Worm (Caenorhabditis elegans) whole organism, midembryonic: ENCODE data around the gene C49H3.4.

ENCODE experiments used
- T22C8.4 ChIP-seq: fragments of 200-800 bp; sonication (Bioruptor generic); IDR thresholded peaks from 2 replicates; pipeline ENCODE4 v1.3.6; 2022; ENCODE audit warnings: missing genetic modification characterization, missing compliant biosample characterization
- cog-1 ChIP-seq: sonication (generic microtip); optimal IDR thresholded peaks from 2 replicates; lab custom pipeline; 2016; ENCODE audit warnings: missing genetic modification characterization, missing compliant biosample characterization
- flt-1 ChIP-seq: fragments of 200-800 bp; sonication (Bioruptor generic); IDR thresholded peaks from 2 replicates; pipeline ENCODE4 v1.3.6; 2022; ENCODE audit warnings: missing genetic modification characterization, missing compliant biosample characterization
- klf-2 ChIP-seq: fragments of 200-800 bp; sonication (Bioruptor generic); conservative IDR thresholded peaks from 2 replicates; pipeline ENCODE4 v1.3.6; 2022; ENCODE audit warnings: missing genetic modification reagents, missing genetic modification characterization, missing compliant biosample characterization
- med-1 ChIP-seq: sonication (generic microtip); optimal IDR thresholded peaks from 2 replicates; lab custom pipeline; 2017; ENCODE audit warnings: missing genetic modification characterization, mild to moderate bottlenecking, missing compliant biosample characterization, antibody characterized with exemption, missing genetic modification reagents; ENCODE audit not compliant: insufficient read depth
- ref-1 ChIP-seq: fragments of 200-800 bp; sonication (Bioruptor generic); conservative IDR thresholded peaks from 2 replicates; pipeline ENCODE4 v1.3.6; 2022; ENCODE audit warnings: missing genetic modification reagents, missing genetic modification characterization, missing compliant biosample characterization
- tab-1 ChIP-seq: fragments of 200-800 bp; sonication (Bioruptor generic); IDR thresholded peaks from 2 replicates; pipeline ENCODE4 v1.3.6; 2022; ENCODE audit warnings: missing genetic modification characterization, missing compliant biosample characterization
- ztf-23 ChIP-seq: fragments of 200-800 bp; sonication (Bioruptor generic); IDR thresholded peaks from 2 replicates; pipeline ENCODE4 v1.3.6; 2022; ENCODE audit warnings: missing genetic modification reagents, missing genetic modification characterization, missing compliant biosample characterization
- ztf-29 ChIP-seq: fragments of 200-800 bp; sonication (Bioruptor generic); IDR thresholded peaks from 2 replicates; pipeline ENCODE4 v1.3.6; 2022; ENCODE audit warnings: missing genetic modification reagents, missing genetic modification characterization, missing compliant biosample characterization

The C49H3.4 gene

DNA sequence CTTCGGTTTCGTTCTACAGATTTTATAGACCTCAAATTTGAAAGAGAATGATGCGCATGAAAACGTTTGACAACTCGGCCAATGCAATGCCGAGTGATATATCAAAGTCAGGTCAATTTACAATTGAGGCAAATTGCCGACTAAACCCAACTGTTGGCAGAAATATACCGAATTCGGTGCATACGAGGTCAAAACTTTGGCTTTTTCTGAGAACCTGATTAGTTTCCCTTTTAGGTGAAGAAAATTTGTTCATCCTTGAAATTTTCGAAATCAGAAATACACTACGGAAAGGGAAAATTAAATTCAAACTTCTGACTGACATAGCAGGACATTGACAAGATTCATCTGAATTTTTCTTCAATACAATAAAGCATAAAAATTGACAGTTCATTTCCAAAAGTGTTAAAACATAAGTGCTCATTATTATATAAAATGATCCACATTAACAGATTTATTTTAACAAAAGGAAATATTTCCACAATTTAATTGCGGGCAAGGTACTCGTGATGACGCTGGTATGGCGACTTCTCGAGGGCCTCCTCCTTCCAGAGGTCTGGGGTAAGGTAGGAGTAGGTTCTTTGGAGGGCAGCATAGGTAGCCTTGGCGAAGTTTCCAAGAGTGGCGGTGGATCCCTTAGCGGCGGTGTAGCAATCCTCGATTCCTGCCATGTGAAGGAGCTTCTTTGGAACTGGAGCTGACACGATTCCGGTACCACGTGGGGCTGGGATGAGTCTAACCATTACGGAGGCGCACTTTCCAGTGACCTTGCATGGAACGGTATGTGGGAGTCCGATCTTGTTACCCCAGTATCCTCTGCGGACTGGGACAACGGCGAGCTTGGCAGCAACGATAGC, 10.1 kb downstream of the C49H3.4 start:
- TF ChIP-seq flt-1 (GFP tag; lab: Robert Waterston, UW) (no peak), ztf-29 (GFP tag; lab: Robert Waterston, UW) (no peak), tab-1 (GFP tag; lab: Robert Waterston, UW) (no peak), klf-2 (GFP tag; lab: Robert Waterston, UW) (no peak), cog-1 (no peak), ztf-23 (GFP tag; lab: Robert Waterston, UW) (no peak), ref-1 (GFP tag; lab: Robert Waterston, UW) (no peak), T22C8.4 (no peak), med-1 (GFP tag; lab: Kevin White, UChicago) (no peak)

DNA sequence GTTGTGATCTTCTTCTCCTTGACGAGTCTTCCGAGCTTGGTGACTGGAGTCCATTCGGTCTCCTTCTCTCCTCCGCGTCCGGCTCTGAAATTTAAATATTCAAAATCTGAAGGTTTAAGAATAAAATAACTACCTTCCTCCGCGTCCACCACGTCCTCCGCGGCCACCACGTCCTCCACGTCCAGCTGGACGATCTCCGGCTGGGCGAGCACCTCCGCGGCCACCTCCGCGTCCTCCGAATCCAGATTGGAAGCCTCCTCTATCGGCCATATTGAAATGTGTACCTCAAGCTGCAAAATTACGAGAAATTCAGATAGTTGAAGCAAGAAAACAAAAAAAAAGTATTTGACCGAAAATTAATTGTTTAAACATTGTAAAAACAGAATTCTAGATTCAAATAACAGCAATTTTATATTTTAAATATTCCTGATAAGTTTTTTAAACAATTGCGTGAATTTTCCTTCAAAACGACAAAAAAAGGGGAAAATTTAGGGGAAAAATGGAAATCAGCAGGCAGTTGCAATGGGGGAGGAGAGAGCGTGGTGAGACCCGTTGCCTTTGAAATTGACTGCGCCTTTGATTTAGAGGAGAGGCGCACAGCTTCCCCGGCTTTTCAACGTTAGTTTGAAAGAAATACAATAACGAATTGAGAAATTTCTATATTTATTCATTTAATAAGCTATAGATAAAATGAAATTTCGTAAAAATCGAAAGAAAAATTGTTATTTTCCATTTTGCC, 11.2 kb downstream of the C49H3.4 start, which contains the start of gene rps-2:
Gene rps-2, minus strand, starts transcription at position 290 of the 739 bp plus-strand sequence.
- TF ChIP-seq cog-1 (no peak), ztf-29 (GFP tag; lab: Robert Waterston, UW) (no peak), klf-2 (GFP tag; lab: Robert Waterston, UW) (no peak), ref-1 (GFP tag; lab: Robert Waterston, UW) (no peak), tab-1 (GFP tag; lab: Robert Waterston, UW) (no peak), med-1 (GFP tag; lab: Kevin White, UChicago) (no peak), flt-1 (GFP tag; lab: Robert Waterston, UW) (no peak), ztf-23 (GFP tag; lab: Robert Waterston, UW) (no peak), T22C8.4 (no peak)

- TF ChIP-seq tab-1 (GFP tag; lab: Robert Waterston, UW), result no peak
- TF ChIP-seq flt-1 (GFP tag; lab: Robert Waterston, UW), result no peak
- TF ChIP-seq ztf-29 (GFP tag; lab: Robert Waterston, UW), result no peak
- TF ChIP-seq T22C8.4, result no peak
- no peak for TF ChIP-seq med-1 (GFP tag; lab: Kevin White, UChicago)
- no peak for TF ChIP-seq ref-1 (GFP tag; lab: Robert Waterston, UW)
- no peak for TF ChIP-seq klf-2 (GFP tag; lab: Robert Waterston, UW)
- no peak for TF ChIP-seq cog-1
- no peak for TF ChIP-seq ztf-23 (GFP tag; lab: Robert Waterston, UW)
Observed at ce11 chrIV:7927218-7927617, 12.1 kb downstream of the C49H3.4 start, which contains the start of gene C49H3.12. Gene C49H3.12, minus strand, starts transcription at chrIV:7927318.

- TF ChIP-seq T22C8.4 (no peak), cog-1 (no peak), klf-2 (GFP tag; lab: Robert Waterston, UW) (no peak), tab-1 (GFP tag; lab: Robert Waterston, UW) (no peak), med-1 (GFP tag; lab: Kevin White, UChicago) (no peak), ref-1 (GFP tag; lab: Robert Waterston, UW) (no peak), ztf-29 (GFP tag; lab: Robert Waterston, UW) (no peak), flt-1 (GFP tag; lab: Robert Waterston, UW) (no peak), ztf-23 (GFP tag; lab: Robert Waterston, UW) (no peak)
Observed at ce11 chrIV:7927852-7928251, 12.8 kb downstream of the C49H3.4 start, which contains the start of gene gcy-8. Gene gcy-8, plus strand, starts transcription at chrIV:7928152.

- TF ChIP-seq ztf-23 (GFP tag; lab: Robert Waterston, UW) (no peak), klf-2 (GFP tag; lab: Robert Waterston, UW) (no peak), cog-1 (no peak), ref-1 (GFP tag; lab: Robert Waterston, UW) (no peak), flt-1 (GFP tag; lab: Robert Waterston, UW) (no peak), T22C8.4 (no peak), med-1 (GFP tag; lab: Kevin White, UChicago) (no peak), tab-1 (GFP tag; lab: Robert Waterston, UW) (no peak), ztf-29 (GFP tag; lab: Robert Waterston, UW) (no peak)
Observed at ce11 chrIV:7931873-7932272, 16.8 kb downstream of the C49H3.4 start.

- no peak for TF ChIP-seq ztf-23 (GFP tag; lab: Robert Waterston, UW)
- TF ChIP-seq klf-2 (GFP tag; lab: Robert Waterston, UW), result no peak
- TF ChIP-seq cog-1, result no peak
- TF ChIP-seq tab-1 (GFP tag; lab: Robert Waterston, UW), result no peak
- TF ChIP-seq ref-1 (GFP tag; lab: Robert Waterston, UW), result no peak
- TF ChIP-seq ztf-29 (GFP tag; lab: Robert Waterston, UW), result no peak
- TF ChIP-seq T22C8.4, result no peak
- no peak for TF ChIP-seq flt-1 (GFP tag; lab: Robert Waterston, UW)
- no peak for TF ChIP-seq med-1 (GFP tag; lab: Kevin White, UChicago)
Observed at ce11 chrIV:7933733-7934132, 18.6 kb downstream of the C49H3.4 start, which contains the start of gene bbs-2. Gene bbs-2, plus strand, starts transcription at chrIV:7934033.

DNA sequence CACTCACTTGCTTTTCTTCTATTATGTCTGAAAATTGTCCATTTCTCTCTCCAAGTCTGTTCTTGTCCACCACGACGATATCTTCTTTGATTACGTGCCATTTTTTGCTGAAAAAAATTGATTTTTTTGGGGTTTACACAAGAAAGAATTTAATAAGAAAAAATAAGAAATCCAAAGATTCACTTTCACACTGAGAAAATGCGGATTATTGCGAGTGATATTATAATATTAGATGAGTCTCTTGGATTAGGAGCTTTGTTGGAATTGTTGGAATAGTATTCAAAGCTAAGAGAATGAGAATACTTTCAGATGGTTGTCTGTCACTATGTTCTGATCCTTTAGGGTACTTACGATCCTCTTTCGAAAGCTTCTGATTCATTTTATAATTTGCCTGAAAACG, 23.7 kb downstream of the C49H3.4 start, which contains the start of gene F20D12.7:
Gene F20D12.7, minus strand, starts transcription at position 101 of the 400 bp plus-strand sequence.
- TF ChIP-seq ref-1 (GFP tag; lab: Robert Waterston, UW), result no peak

DNA sequence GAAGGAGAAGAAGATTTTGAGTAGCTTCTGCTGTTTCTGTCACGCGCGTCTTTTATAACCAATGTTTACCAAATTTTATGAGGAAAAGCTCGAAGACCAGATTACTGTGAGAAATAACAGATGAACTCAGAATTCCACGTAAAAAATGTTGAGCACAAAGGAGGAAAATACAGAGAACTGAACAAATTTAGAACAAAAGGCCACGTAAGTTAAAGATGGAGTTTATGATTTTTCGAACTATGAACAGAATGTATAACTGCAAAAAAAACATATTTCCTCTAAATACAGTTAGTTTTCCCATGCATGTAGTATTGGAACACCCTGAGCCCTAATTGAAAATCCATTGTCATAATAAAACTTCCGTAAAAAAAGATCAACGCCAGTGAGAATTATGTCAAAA, 25.8 kb downstream of the C49H3.4 start, which contains the start of gene exc-9:
Gene exc-9, minus strand, starts transcription at position 101 of the 400 bp plus-strand sequence.
- no peak for TF ChIP-seq flt-1 (GFP tag; lab: Robert Waterston, UW)

DNA sequence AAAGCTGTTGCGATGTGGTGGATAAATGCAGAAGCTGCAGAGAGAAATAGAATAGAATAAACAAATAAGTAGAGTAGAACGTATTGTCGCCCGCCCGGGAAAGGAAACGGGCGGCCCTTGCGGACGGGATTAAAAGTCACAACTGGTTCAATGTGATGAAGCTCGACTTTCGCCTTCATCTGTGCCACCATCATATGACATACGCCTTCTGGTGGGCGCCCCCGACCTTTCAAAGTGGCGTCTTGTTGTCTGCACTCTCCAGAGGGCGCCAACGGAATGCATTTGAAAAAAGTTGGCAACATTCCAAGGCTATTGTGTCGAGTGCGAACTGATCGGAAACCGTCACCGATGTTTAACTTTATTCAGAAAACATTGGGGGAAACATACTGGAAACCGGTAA, 28.2 kb downstream of the C49H3.4 start:
- TF ChIP-seq cog-1 (no peak), ztf-29 (GFP tag; lab: Robert Waterston, UW) (no peak), T22C8.4 (no peak), klf-2 (GFP tag; lab: Robert Waterston, UW) (no peak), med-1 (GFP tag; lab: Kevin White, UChicago) (no peak), ztf-23 (GFP tag; lab: Robert Waterston, UW) (no peak), flt-1 (GFP tag; lab: Robert Waterston, UW) (no peak), tab-1 (GFP tag; lab: Robert Waterston, UW) (no peak)
